Worm (Caenorhabditis elegans) whole organism, L4 larva: Measurements from ENCODE around the gene F46F5.16.

Experiments used
- F44E2.7 ChIP-seq: fragments of 200-800 bp; sonication (Bioruptor generic); IDR thresholded peaks from 2 replicates; pipeline ENCODE4 v2.1.2; 2022; ENCODE audit warnings: missing genetic modification characterization, missing compliant biosample characterization
- F49E8.2 ChIP-seq: sonication (generic microtip); optimal IDR thresholded peaks from 2 replicates; lab custom pipeline; 2016; ENCODE audit warnings: missing compliant biosample characterization, mild to moderate bottlenecking, missing genetic modification characterization, borderline replicate concordance
- T20F7.1 ChIP-seq: fragments of 200-800 bp; sonication (Bioruptor generic); optimal IDR thresholded peaks from 2 replicates; lab custom pipeline; 2018; ENCODE audit warnings: mild to moderate bottlenecking, missing genetic modification characterization, missing compliant biosample characterization
- T26A8.4 ChIP-seq: fragments of 200-800 bp; sonication (Bioruptor generic); IDR thresholded peaks from 2 replicates; pipeline ENCODE4 v1.3.6; 2022; ENCODE audit warnings: missing genetic modification characterization, missing compliant biosample characterization
- Y5F2A.4 ChIP-seq: fragments of 200-800 bp; sonication (Bioruptor generic); optimal IDR thresholded peaks from 2 replicates; lab custom pipeline; 2018; ENCODE audit warnings: mild to moderate bottlenecking, missing genetic modification characterization, missing compliant biosample characterization
- Y75B8A.6 ChIP-seq: fragments of 200-800 bp; sonication (Bioruptor generic); IDR thresholded peaks from 2 replicates; pipeline ENCODE4 v1.3.6; 2022; ENCODE audit warnings: missing genetic modification reagents, missing genetic modification characterization, missing compliant biosample characterization
- ZK546.5 ChIP-seq, 2 experiments: sonication (generic microtip); optimal IDR thresholded peaks; 2 replicates each; lab custom pipeline; 2017; ENCODE audit warnings: missing biosample characterization in 2 of 2, missing genetic modification characterization in 2 of 2
- aha-1 ChIP-seq: fragments of 150-350 bp; peaks from one replicate; lab custom pipeline; 2014; ENCODE audit warnings: missing biosample characterization, missing genetic modification characterization
- ama-1 ChIP-seq: fragments of 150-350 bp; optimal IDR thresholded peaks from 2 replicates; lab custom pipeline; 2014; ENCODE audit warnings: inconsistent platforms, mixed read lengths
- arid-1 ChIP-seq: fragments of 200-800 bp; sonication (Bioruptor generic); conservative IDR thresholded peaks from 2 replicates; pipeline ENCODE4 v1.3.6; 2022; ENCODE audit warnings: missing genetic modification reagents, missing genetic modification characterization, missing compliant biosample characterization
- attf-4 ChIP-seq: sonication (generic microtip); optimal IDR thresholded peaks from 3 replicates; lab custom pipeline; 2017; ENCODE audit warnings: missing biosample characterization, missing genetic modification characterization
- ceh-28 ChIP-seq: fragments of 150-350 bp; optimal IDR thresholded peaks from 2 replicates; lab custom pipeline; 2014; ENCODE audit warnings: missing biosample characterization, missing genetic modification reagents, missing genetic modification characterization
- ces-1 ChIP-seq: fragments of 150-350 bp; sonication (generic microtip); optimal IDR thresholded peaks from 4 replicates; lab custom pipeline; 2014; ENCODE audit warnings: missing biosample characterization, missing genetic modification reagents, missing genetic modification characterization
- ctbp-1 ChIP-seq: fragments of 200-800 bp; sonication (Bioruptor generic); IDR thresholded peaks from 2 replicates; pipeline ENCODE4 v1.3.6; 2022; ENCODE audit warnings: missing genetic modification reagents, missing genetic modification characterization, missing compliant biosample characterization
- daf-16 ChIP-seq, 3 experiments: sonication (generic microtip); optimal IDR thresholded peaks; 2 replicates each; lab custom pipeline; 2016 to 2017; ENCODE audit warnings: missing genetic modification characterization in 3 of 3, missing genetic modification reagents in 3 of 3, mild to moderate bottlenecking in 2 of 3, missing compliant biosample characterization in 2 of 3, missing biosample characterization in 1 of 3, moderate library complexity in 1 of 3
- dmd-6 ChIP-seq: fragments of 200-800 bp; sonication (Bioruptor generic); IDR thresholded peaks from 2 replicates; pipeline ENCODE4 v1.3.6; 2022; ENCODE audit warnings: missing genetic modification reagents, missing genetic modification characterization, missing compliant biosample characterization
- dmd-9 ChIP-seq: fragments of 200-800 bp; sonication (Bioruptor generic); IDR thresholded peaks from 2 replicates; pipeline ENCODE4 v1.3.6; 2022; ENCODE audit warnings: missing genetic modification reagents, missing genetic modification characterization, missing compliant biosample characterization
- dpl-1 ChIP-seq: fragments of 150-350 bp; optimal IDR thresholded peaks from 2 replicates; lab custom pipeline; 2014; ENCODE audit warnings: missing biosample characterization, missing genetic modification reagents, missing genetic modification characterization
- dve-1 ChIP-seq: sonication (generic microtip); optimal IDR thresholded peaks from 2 replicates; lab custom pipeline; 2017; ENCODE audit warnings: antibody characterized with exemption, mild to moderate bottlenecking, missing genetic modification characterization, missing compliant biosample characterization; ENCODE audit not compliant: insufficient read depth
- fkh-10 ChIP-seq: fragments of 150-350 bp; optimal IDR thresholded peaks from 2 replicates; lab custom pipeline; 2014; ENCODE audit warnings: missing biosample characterization, missing genetic modification reagents, missing genetic modification characterization
- hlh-11 ChIP-seq: fragments of 200-800 bp; sonication (Bioruptor generic); optimal IDR thresholded peaks from 2 replicates; lab custom pipeline; 2018; ENCODE audit warnings: mild to moderate bottlenecking, missing genetic modification characterization, missing compliant biosample characterization
- hlh-30 ChIP-seq: sonication (generic microtip); optimal IDR thresholded peaks from 2 replicates; lab custom pipeline; 2017; ENCODE audit warnings: antibody characterized with exemption, mild to moderate bottlenecking, missing genetic modification characterization, missing compliant biosample characterization; ENCODE audit not compliant: insufficient read depth
- lin-15B ChIP-seq: fragments of 150-350 bp; sonication (generic microtip); optimal IDR thresholded peaks from 3 replicates; lab custom pipeline; 2014; ENCODE audit warnings: missing biosample characterization, missing genetic modification characterization
- lin-39 ChIP-seq: fragments of 150-350 bp; optimal IDR thresholded peaks from 2 replicates; lab custom pipeline; 2014; ENCODE audit warnings: missing biosample characterization, missing genetic modification reagents, missing genetic modification characterization
- lsy-2 ChIP-seq, 2 experiments: fragments of 150-350 bp in 1 of 2; sonication (generic microtip) in 1 of 2; optimal IDR thresholded peaks; 2 replicates each; lab custom pipeline; 2014 to 2017; ENCODE audit warnings: missing biosample characterization in 2 of 2, missing genetic modification characterization in 2 of 2
- madf-5 ChIP-seq, 2 experiments: fragments of 200-800 bp; sonication (Bioruptor generic); IDR thresholded peaks; 2 replicates each; pipeline ENCODE4 v1.3.6; 2022; ENCODE audit warnings: missing compliant biosample characterization in 2 of 2, missing genetic modification characterization in 2 of 2
- mdl-1 ChIP-seq, 2 experiments: fragments of 150-350 bp in 1 of 2; sonication (generic microtip) in 1 of 2; optimal IDR thresholded peaks; 2 replicates each; lab custom pipeline; 2014 to 2017; ENCODE audit warnings: missing biosample characterization in 2 of 2, missing genetic modification characterization in 2 of 2
- mep-1 ChIP-seq: fragments of 150-350 bp; sonication (generic microtip); optimal IDR thresholded peaks from 3 replicates; lab custom pipeline; 2014; ENCODE audit warnings: missing biosample characterization, missing genetic modification characterization
- nhr-102 ChIP-seq: sonication (generic microtip); optimal IDR thresholded peaks from 2 replicates; lab custom pipeline; 2016; ENCODE audit warnings: mild to moderate bottlenecking, missing genetic modification characterization, moderate library complexity, missing compliant biosample characterization
- nhr-11 ChIP-seq: fragments of 150-350 bp; optimal IDR thresholded peaks from 2 replicates; lab custom pipeline; 2014; ENCODE audit warnings: missing biosample characterization, missing genetic modification characterization
- nhr-41 ChIP-seq: fragments of 200-800 bp; sonication (Bioruptor generic); IDR thresholded peaks from 2 replicates; pipeline ENCODE4 v1.3.6; 2022; ENCODE audit warnings: missing genetic modification reagents, missing genetic modification characterization, missing compliant biosample characterization
- nhr-76 ChIP-seq: fragments of 150-350 bp; optimal IDR thresholded peaks from 2 replicates; lab custom pipeline; 2014; ENCODE audit warnings: missing biosample characterization, missing genetic modification characterization
- pha-4 ChIP-seq, 2 experiments: fragments of 150-350 bp in 1 of 2; fragments of 200-800 bp in 1 of 2; sonication (Bioruptor generic) in 1 of 2; IDR thresholded peaks in 1 of 2; optimal IDR thresholded peaks in 1 of 2; 2 replicates each; pipeline versions ENCODE4 v1.3.6 to Lab custom; 2014 to 2022; ENCODE audit warnings: missing genetic modification characterization in 2 of 2, missing genetic modification reagents in 2 of 2, missing biosample characterization in 1 of 2, missing compliant biosample characterization in 1 of 2
- php-3 ChIP-seq: fragments of 200-800 bp; sonication (Bioruptor generic); IDR thresholded peaks from 2 replicates; pipeline ENCODE4 v1.3.6; 2022; ENCODE audit warnings: missing genetic modification reagents, missing genetic modification characterization, missing compliant biosample characterization
- pqm-1 ChIP-seq: sonication (generic microtip); optimal IDR thresholded peaks from 2 replicates; lab custom pipeline; 2017; ENCODE audit warnings: missing biosample characterization, missing genetic modification characterization
- rbr-2 ChIP-seq: sonication (generic microtip); optimal IDR thresholded peaks from 2 replicates; lab custom pipeline; 2016; ENCODE audit warnings: missing genotype, missing genetic modification characterization, missing compliant biosample characterization
- sdz-12 ChIP-seq: fragments of 200-800 bp; sonication (Bioruptor generic); optimal IDR thresholded peaks from 2 replicates; lab custom pipeline; 2018; ENCODE audit warnings: mild to moderate bottlenecking, missing genetic modification characterization, missing compliant biosample characterization
- tra-1 ChIP-seq: fragments of 200-800 bp; sonication (Bioruptor generic); IDR thresholded peaks from 2 replicates; pipeline ENCODE4 v1.3.6; 2022; ENCODE audit warnings: missing genetic modification reagents, missing genetic modification characterization, missing compliant biosample characterization
- unc-62 ChIP-seq, 3 experiments: fragments of 150-350 bp in 1 of 3; sonication (generic microtip); optimal IDR thresholded peaks in 2 of 3; peaks in 1 of 3; 1 replicate in 1 of 3; 2 replicates in 2 of 3; lab custom pipeline; 2014 to 2017; ENCODE audit warnings: missing biosample characterization in 3 of 3, missing genetic modification characterization in 3 of 3, missing genetic modification reagents in 3 of 3, missing genotype in 1 of 3
- zag-1 ChIP-seq: fragments of 150-350 bp; optimal IDR thresholded peaks from 2 replicates; lab custom pipeline; 2014; ENCODE audit warnings: missing biosample characterization, missing genetic modification characterization
- zfp-2 ChIP-seq: sonication (generic microtip); optimal IDR thresholded peaks from 2 replicates; lab custom pipeline; 2016; ENCODE audit warnings: mild to moderate bottlenecking, missing genetic modification characterization, missing compliant biosample characterization
- zfp-3 ChIP-seq: fragments of 200-800 bp; sonication (Bioruptor generic); conservative IDR thresholded peaks from 2 replicates; pipeline ENCODE4 v1.3.6; 2022; ENCODE audit warnings: missing genetic modification reagents, missing genetic modification characterization, missing compliant biosample characterization
- zip-11 ChIP-seq: fragments of 200-800 bp; sonication (Bioruptor generic); IDR thresholded peaks from 2 replicates; pipeline ENCODE4 v1.3.6; 2022; ENCODE audit warnings: missing genetic modification characterization, missing compliant biosample characterization

F46F5.16 gene

ce11 chrII:759788-760187 lies 27.2 kb upstream of the F46F5.16 start (continued):
- TF ChIP-seq daf-16 (GFP tag; optimal IDR thresholded peaks at IDR 0.05; lab: Kevin White, UChicago) (no peak), daf-16 (tag; optimal IDR thresholded peaks at IDR 0.05; lab: Kevin White, UChicago) (no peak), tra-1 (GFP tag; lab: Robert Waterston, UW) (0 out of 2 replicates have a peak, but pooled peaks have one; percentile 26), mep-1 (tag; lab: Kevin White, UChicago) (peak; percentile 51), dmd-9 (GFP tag; lab: Robert Waterston, UW) (0 out of 2 replicates have a peak, but pooled peaks have one; percentile 32), lin-39 (no peak), attf-4 (tag; lab: Kevin White, UChicago) (no peak), Y5F2A.4 (GFP tag; lab: Kevin White, UChicago) (no peak), madf-5 (GFP tag; IDR thresholded peaks at IDR 0.05; lab: Robert Waterston, UW) (no peak), ctbp-1 (peak; percentile 56; the same call in 1 of the 2 replicates), fkh-10 (peak; percentile 67), Y75B8A.6 (no peak), lin-15B (tag; lab: Kevin White, UChicago) (no peak), F44E2.7 (GFP tag; lab: Robert Waterston, UW) (no peak), rbr-2 (peak; percentile 57), pha-4 (GFP tag; IDR thresholded peaks at IDR 0.05; lab: Robert Waterston, UW) (no peak), pha-4 (tag; optimal IDR thresholded peaks at IDR 0.05; lab: Kevin White, UChicago) (no peak), ceh-28 (tag; lab: Kevin White, UChicago) (no peak), F49E8.2 (tag; lab: Kevin White, UChicago) (no peak), nhr-11 (tag; lab: Kevin White, UChicago) (peak; percentile 30), ZK546.5 (tag; optimal IDR thresholded peaks at IDR 0.05; lab: Kevin White, UChicago) (no peak), ama-1 (lab: Kevin White, UChicago) (no peak), zag-1 (no peak), unc-62 (GFP tag; optimal IDR thresholded peaks at IDR 0.05 in 1 of 2; lab: Kevin White, UChicago) (peak in 1 of 2 experiments; percentile 73), unc-62 (tag; optimal IDR thresholded peaks at IDR 0.05; lab: Kevin White, UChicago) (no peak)

ce11 chrII:760276-760675 lies 26.8 kb upstream of the F46F5.16 start:
- no peak for TF ChIP-seq ZK546.5 (tag; optimal IDR thresholded peaks at IDR 0.05; lab: Kevin White, UChicago)
- no peak for TF ChIP-seq nhr-41 (GFP tag; lab: Robert Waterston, UW)
- no peak for TF ChIP-seq Y5F2A.4 (GFP tag; lab: Kevin White, UChicago)
- no peak for TF ChIP-seq ces-1 (GFP tag; lab: Kevin White, UChicago)
- TF ChIP-seq zfp-3 = no peak
- no peak for TF ChIP-seq dpl-1 (GFP tag; lab: Kevin White, UChicago)
- peak; percentile 52 for TF ChIP-seq pqm-1
- TF ChIP-seq php-3 (GFP tag; lab: Robert Waterston, UW) = peak; percentile 76
- TF ChIP-seq lin-39 = no peak
- no peak for TF ChIP-seq zip-11 (GFP tag; lab: Robert Waterston, UW)

- TF ChIP-seq zfp-2 (tag; lab: Kevin White, UChicago) (no peak), sdz-12 (GFP tag; lab: Kevin White, UChicago) (no peak), F49E8.2 (tag; lab: Kevin White, UChicago) (no peak), daf-16 (GFP tag; optimal IDR thresholded peaks at IDR 0.05; lab: Kevin White, UChicago) (no peak), daf-16 (tag; optimal IDR thresholded peaks at IDR 0.05; lab: Kevin White, UChicago) (peak; percentile 57), arid-1 (GFP tag; lab: Robert Waterston, UW) (no peak), hlh-30 (peak; percentile 50), mep-1 (tag; lab: Kevin White, UChicago) (peak; percentile 9), ZK546.5 (tag; optimal IDR thresholded peaks at IDR 0.05; lab: Kevin White, UChicago) (no peak), dve-1 (tag; lab: Kevin White, UChicago) (peak; percentile 44), mdl-1 (tag; optimal IDR thresholded peaks at IDR 0.05; lab: Kevin White, UChicago) (peak in 1 of 2 experiments; percentile 21), lsy-2 (tag; optimal IDR thresholded peaks at IDR 0.05; lab: Kevin White, UChicago) (peak in 1 of 2 experiments; percentile 40), ctbp-1 (0 out of 2 replicates have a peak, but pooled peaks have one; percentile 53), aha-1 (tag; lab: Kevin White, UChicago) (peak; percentile 31), nhr-76 (tag; lab: Kevin White, UChicago) (no peak), hlh-11 (tag; lab: Kevin White, UChicago) (peak; percentile 37), T26A8.4 (GFP tag; lab: Robert Waterston, UW) (no peak), T20F7.1 (GFP tag; lab: Kevin White, UChicago) (no peak), dmd-9 (GFP tag; lab: Robert Waterston, UW) (no peak), php-3 (GFP tag; lab: Robert Waterston, UW) (peak; percentile 72), nhr-102 (no peak), dmd-6 (GFP tag; lab: Robert Waterston, UW) (peak; percentile 29; the same call in 1 of the 2 replicates)
These were observed 24.1 kb upstream of the F46F5.16 start for ce11 chrII:762942-763341.
